Fruit fly (Drosophila melanogaster): ENCODE results near the gene Pkd2.

Gene Pkd2

dm6 chr2L:12433712-12434534, 35.8 kb downstream of the Pkd2 start, which contains the start of gene eRF3 (continued):
- TF ChIP-seq CG17328 (GFP tag; IDR thresholded peaks at IDR 0.05), result peak; percentile 69; the same call in 1 of the 2 replicates
- peak; percentile 86; the same call in 2 of the 3 replicates for TF ChIP-seq dysf (GFP tag; IDR thresholded peaks at IDR 0.05)
- TF ChIP-seq CG2116 (GFP tag; optimal IDR thresholded peaks at IDR 0.05), result peak; percentile 80
- peak; percentile 73 for TF ChIP-seq tap (tag; optimal IDR thresholded peaks at IDR 0.05)
- TF ChIP-seq Ptx1 (GFP tag; IDR thresholded peaks at IDR 0.05), result peak; percentile 87
- peak; percentile 76 for TF ChIP-seq sug (tag; optimal IDR thresholded peaks at IDR 0.05)
- peak in 1 of 2 experiments; percentile 96 for TF ChIP-seq Pdp1 (GFP tag; optimal IDR thresholded peaks at IDR 0.05)
- TF ChIP-seq vvl (GFP tag; IDR thresholded peaks at IDR 0.05), result peak; percentile 83
- peak; percentile 76 for TF ChIP-seq Chrac-16 (GFP tag; optimal IDR thresholded peaks at IDR 0.05)
- TF ChIP-seq lmd (GFP tag; IDR thresholded peaks at IDR 0.05), result peak; percentile 78
- TF ChIP-seq da (GFP tag; optimal IDR thresholded peaks at IDR 0.05), result no peak
- TF ChIP-seq CG5180 (GFP tag; optimal IDR thresholded peaks at IDR 0.05), result peak; percentile 31
- TF ChIP-seq sens (GFP tag), result peak; percentile 88
- TF ChIP-seq Gsc (GFP tag; IDR thresholded peaks at IDR 0.05), result no peak
- no peak for TF ChIP-seq CG17912 (GFP tag; optimal IDR thresholded peaks at IDR 0.05)
- TF ChIP-seq grau (tag; optimal IDR thresholded peaks at IDR 0.05), result peak; percentile 87
- TF ChIP-seq CG18599 (GFP tag; optimal IDR thresholded peaks at IDR 0.05), result peak; percentile 46
- TF ChIP-seq pan (optimal IDR thresholded peaks at IDR 0.05), result no peak
- TF ChIP-seq pan (GFP tag; optimal IDR thresholded peaks at IDR 0.05 in 1 of 2, IDR thresholded peaks at IDR 0.05 in 1 of 2), result peak in 1 of 2 experiments; percentile 83
- no peak for TF ChIP-seq CG4707 (GFP tag; optimal IDR thresholded peaks at IDR 0.05)
- TF ChIP-seq chn (GFP tag; optimal IDR thresholded peaks at IDR 0.05), result no peak
- no peak for TF ChIP-seq CG17802 (tag; optimal IDR thresholded peaks at IDR 0.05)
- TF ChIP-seq bsh (GFP tag; optimal IDR thresholded peaks at IDR 0.05), result peak in 1 of 2 experiments; percentile 71
- no peak for TF ChIP-seq pnt (GFP tag; optimal IDR thresholded peaks at IDR 0.05)
- TF ChIP-seq CG6254 (GFP tag; optimal IDR thresholded peaks at IDR 0.05), result no peak
- TF ChIP-seq ERR (GFP tag; optimal IDR thresholded peaks at IDR 0.05), result no peak
- peak; percentile 81 for TF ChIP-seq CG13296 (GFP tag; optimal IDR thresholded peaks at IDR 0.05)
- peak; percentile 66 for TF ChIP-seq CG14014 (GFP tag; IDR thresholded peaks at IDR 0.05)
- TF ChIP-seq CG2875 (GFP tag; optimal IDR thresholded peaks at IDR 0.05), result peak; percentile 26
- TF ChIP-seq CG16779 (GFP tag; IDR thresholded peaks at IDR 0.05), result 0 out of 2 replicates have a peak, but pooled peaks have one; percentile 16
- TF ChIP-seq Rfx (GFP tag; IDR thresholded peaks at IDR 0.05), result peak; percentile 81
- peak; percentile 48 for TF ChIP-seq Max (GFP tag; optimal IDR thresholded peaks at IDR 0.05)
- peak; percentile 9 for TF ChIP-seq mirr (GFP tag; optimal IDR thresholded peaks at IDR 0.05)
- TF ChIP-seq CG13424 (tag; optimal IDR thresholded peaks at IDR 0.05), result peak; percentile 91
- TF ChIP-seq CG2202 (tag; optimal IDR thresholded peaks at IDR 0.05), result peak; percentile 31
- TF ChIP-seq CG16863 (GFP tag; optimal IDR thresholded peaks at IDR 0.05), result no peak
- no peak for TF ChIP-seq Dip3 (GFP tag; optimal IDR thresholded peaks at IDR 0.05)
- TF ChIP-seq CG15514 (GFP tag; optimal IDR thresholded peaks at IDR 0.05), result no peak
- no peak for TF ChIP-seq gro (GFP tag; optimal IDR thresholded peaks at IDR 0.05)
- no peak for TF ChIP-seq pros (GFP tag; optimal IDR thresholded peaks at IDR 0.05)
- no peak for TF ChIP-seq HLH54F (GFP tag; optimal IDR thresholded peaks at IDR 0.05)
- TF ChIP-seq Hr39 (optimal IDR thresholded peaks at IDR 0.05), result no peak
- TF ChIP-seq ash1 (GFP tag; optimal IDR thresholded peaks at IDR 0.05), result no peak
- TF ChIP-seq CG12155 (GFP tag; optimal IDR thresholded peaks at IDR 0.05), result peak; percentile 56
- peak; percentile 91 for TF ChIP-seq CG14710 (tag; optimal IDR thresholded peaks at IDR 0.05)
- peak; percentile 64 for TF ChIP-seq croc (GFP tag; conservative IDR thresholded peaks at IDR 0.05)
- peak; percentile 61 for TF ChIP-seq CG4282 (GFP tag; optimal IDR thresholded peaks at IDR 0.05)
- TF ChIP-seq zfh1 (GFP tag; IDR thresholded peaks at IDR 0.05), result peak; percentile 23; the same call in 1 of the 3 replicates
- TF ChIP-seq Nf-YB (GFP tag; optimal IDR thresholded peaks at IDR 0.05), result peak; percentile 55

All from whole organism, embryonic.